Worm (Caenorhabditis elegans) whole organism, L3 larva: Measurements from ENCODE around the gene C44H4.6.
A peak's percentile ranks its signal among the peaks of the same experiment; 100 is the strongest.

Experiments
- R02D3.7 ChIP-seq: fragments of 150-350 bp; optimal IDR thresholded peaks from 2 replicates; lab custom pipeline; 2014; ENCODE audit warnings: missing biosample characterization, missing genetic modification characterization
- ama-1 ChIP-seq: fragments of 150-350 bp; optimal IDR thresholded peaks from 2 replicates; lab custom pipeline; 2018
- ceh-9 ChIP-seq: sonication (generic microtip); optimal IDR thresholded peaks from 2 replicates; lab custom pipeline; 2018; ENCODE audit warnings: missing biosample characterization, missing genetic modification characterization
- egl-5 ChIP-seq: fragments of 150-350 bp; optimal IDR thresholded peaks from 2 replicates; lab custom pipeline; 2017; ENCODE audit warnings: missing biosample characterization, missing genetic modification reagents, missing genetic modification characterization, inconsistent platforms
- elt-1 ChIP-seq: fragments of 150-350 bp; optimal IDR thresholded peaks from 2 replicates; lab custom pipeline; 2014; ENCODE audit warnings: missing biosample characterization, missing genetic modification characterization
- nhr-28 ChIP-seq: fragments of 150-350 bp; optimal IDR thresholded peaks from 2 replicates; lab custom pipeline; 2014; ENCODE audit warnings: missing biosample characterization, missing genetic modification characterization
- nhr-77 ChIP-seq: fragments of 150-350 bp; optimal IDR thresholded peaks from 2 replicates; lab custom pipeline; 2014; ENCODE audit warnings: missing biosample characterization, missing genetic modification characterization

DNA sequence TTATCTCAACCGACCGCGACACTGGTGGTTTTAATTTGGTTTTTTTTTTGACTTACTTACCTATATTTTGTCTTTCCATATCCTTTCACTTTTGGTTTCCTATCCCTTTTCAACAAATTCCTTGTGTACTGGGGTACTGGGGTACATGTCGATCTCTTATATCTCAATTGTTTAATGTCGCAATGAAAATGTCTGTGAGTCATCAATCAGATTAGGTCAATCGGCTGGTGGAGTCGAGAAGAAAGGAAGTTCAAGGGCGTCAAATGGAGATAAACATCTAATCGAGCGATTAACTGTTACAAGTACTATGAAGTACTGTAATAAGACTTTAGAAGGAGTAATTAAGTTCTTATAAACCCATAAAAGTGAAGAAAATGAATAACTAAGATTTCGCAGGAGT, 23.2 kb downstream of the C44H4.6 start:
- TF ChIP-seq nhr-28, result no peak
- TF ChIP-seq ceh-9 (tag; lab: Kevin White, UChicago), result no peak
- no peak for TF ChIP-seq ama-1 (lab: Kevin White, UChicago)
- no peak for TF ChIP-seq R02D3.7 (tag; lab: Kevin White, UChicago)
- peak; percentile 96 for TF ChIP-seq elt-1 (tag; lab: Kevin White, UChicago)
- no peak for TF ChIP-seq egl-5
- TF ChIP-seq nhr-77 (tag; lab: Kevin White, UChicago), result no peak
